Worm (Caenorhabditis elegans) whole organism, young adult: Measurements from ENCODE around the gene C30A5.16.

Experiments
- B0019.2 ChIP-seq: fragments of 200-800 bp; sonication (Bioruptor generic); conservative IDR thresholded peaks from 2 replicates; pipeline ENCODE4 v1.3.6; 2022; ENCODE audit warnings: missing genetic modification reagents, missing genetic modification characterization, missing compliant biosample characterization
- Y53F4B.3 ChIP-seq: fragments of 200-800 bp; sonication (Bioruptor generic); IDR thresholded peaks from 2 replicates; pipeline ENCODE4 v1.3.6; 2022; ENCODE audit warnings: missing genetic modification reagents, missing genetic modification characterization, missing compliant biosample characterization
- ama-1 ChIP-seq, 3 experiments: fragments of 150-350 bp in 1 of 3; sonication (generic microtip) in 2 of 3; optimal IDR thresholded peaks; 2 replicates each; lab custom pipeline; 2014 to 2018; ENCODE audit warnings: missing biosample characterization in 2 of 3, missing genetic modification characterization in 2 of 3, missing genetic modification reagents in 2 of 3
- attf-6 ChIP-seq: fragments of 200-800 bp; sonication (Bioruptor generic); IDR thresholded peaks from 2 replicates; pipeline ENCODE4 v1.3.6; 2022; ENCODE audit warnings: missing genetic modification reagents, missing genetic modification characterization, missing compliant biosample characterization
- cebp-1 ChIP-seq, 2 experiments: fragments of 200-800 bp in 1 of 2; sonication (Bioruptor generic) in 1 of 2; sonication (generic microtip) in 1 of 2; IDR thresholded peaks in 1 of 2; optimal IDR thresholded peaks in 1 of 2; 2 replicates each; pipeline versions ENCODE4 v1.3.6 to Lab custom; 2017 to 2022; ENCODE audit warnings: missing compliant biosample characterization in 2 of 2, missing genetic modification characterization in 2 of 2, mild to moderate bottlenecking in 1 of 2, missing genetic modification reagents in 1 of 2, moderate library complexity in 1 of 2
- cebp-2 ChIP-seq: fragments of 200-800 bp; sonication (Bioruptor generic); IDR thresholded peaks from 2 replicates; pipeline ENCODE4 v1.3.6; 2022; ENCODE audit warnings: missing genetic modification characterization, missing compliant biosample characterization
- fkh-3 ChIP-seq: sonication (generic microtip); optimal IDR thresholded peaks from 2 replicates; lab custom pipeline; 2016; ENCODE audit warnings: mild to moderate bottlenecking, missing genetic modification characterization, missing compliant biosample characterization
- him-1 ChIP-seq: sonication (generic microtip); optimal IDR thresholded peaks from 2 replicates; lab custom pipeline; 2016; ENCODE audit warnings: missing genotype, missing genetic modification reagents, missing genetic modification characterization, missing compliant biosample characterization
- let-526 ChIP-seq: fragments of 200-800 bp; sonication (Bioruptor generic); IDR thresholded peaks from 2 replicates; pipeline ENCODE4 v1.3.6; 2022; ENCODE audit warnings: missing genetic modification reagents, missing genetic modification characterization, missing compliant biosample characterization
- lin-54 ChIP-seq: fragments of 200-800 bp; sonication (Bioruptor generic); optimal IDR thresholded peaks from 2 replicates; lab custom pipeline; 2018; ENCODE audit warnings: mild to moderate bottlenecking, missing genetic modification characterization, missing compliant biosample characterization
- mes-4 ChIP-seq: sonication (generic microtip); optimal IDR thresholded peaks from 2 replicates; lab custom pipeline; 2016; ENCODE audit warnings: missing genotype, missing genetic modification characterization, missing compliant biosample characterization
- nhr-90 ChIP-seq: sonication (generic microtip); optimal IDR thresholded peaks from 2 replicates; lab custom pipeline; 2016; ENCODE audit warnings: missing genotype, mild to moderate bottlenecking, missing genetic modification characterization, missing compliant biosample characterization
- snpc-4 ChIP-seq, 5 experiments: fragments of 150-350 bp in 1 of 5; sonication (generic microtip) in 4 of 5; optimal IDR thresholded peaks; 2 replicates each; lab custom pipeline; 2014 to 2018; ENCODE audit warnings: missing genetic modification characterization in 5 of 5, missing biosample characterization in 3 of 5, antibody characterized with exemption in 2 of 5, mild to moderate bottlenecking in 2 of 5, missing compliant biosample characterization in 2 of 5, missing genotype in 2 of 5, moderate library complexity in 2 of 5, missing genetic modification reagents in 1 of 5
- unc-130 ChIP-seq: sonication (generic microtip); optimal IDR thresholded peaks from 2 replicates; lab custom pipeline; 2016; ENCODE audit warnings: missing genetic modification reagents, missing genetic modification characterization, missing compliant biosample characterization

- no peak for TF ChIP-seq attf-6 (GFP tag; lab: Robert Waterston, UW)
- no peak for TF ChIP-seq cebp-2 (GFP tag; lab: Robert Waterston, UW)
- TF ChIP-seq mes-4 (tag; lab: Kevin White, UChicago) = no peak
- TF ChIP-seq unc-130 = no peak
- TF ChIP-seq snpc-4 (GFP tag; optimal IDR thresholded peaks at IDR 0.05; lab: Kevin White, UChicago) = no peak
- TF ChIP-seq snpc-4 (tag; optimal IDR thresholded peaks at IDR 0.05; lab: Kevin White, UChicago) = no peak
- no peak for TF ChIP-seq fkh-3 (tag; lab: Kevin White, UChicago)
- no peak for TF ChIP-seq ama-1 (optimal IDR thresholded peaks at IDR 0.05; lab: Kevin White, UChicago)
- TF ChIP-seq ama-1 (GFP tag; optimal IDR thresholded peaks at IDR 0.05; lab: Kevin White, UChicago) = no peak
- TF ChIP-seq B0019.2 (GFP tag; lab: Robert Waterston, UW) = no peak
- no peak for TF ChIP-seq Y53F4B.3 (GFP tag; lab: Robert Waterston, UW)
- TF ChIP-seq lin-54 = no peak
- TF ChIP-seq let-526 (GFP tag; lab: Robert Waterston, UW) = no peak
- TF ChIP-seq nhr-90 (tag; lab: Kevin White, UChicago) = no peak
- no peak for TF ChIP-seq him-1 (tag; lab: Kevin White, UChicago)
- TF ChIP-seq cebp-1 (GFP tag; IDR thresholded peaks at IDR 0.05; lab: Robert Waterston, UW) = peak; percentile 15; the same call in 1 of the 2 replicates
- peak; percentile 68 for TF ChIP-seq cebp-1 (tag; optimal IDR thresholded peaks at IDR 0.05; lab: Kevin White, UChicago)
Measured at ce11 chrIII:8237827-8238226, 19.8 kb downstream of the C30A5.16 start, which contains the start of gene tsp-2.
